Worm (Caenorhabditis elegans) whole organism, L4 larva: ENCODE data around the gene Y42H9AR.1.

Experiments used
- mdl-1 ChIP-seq, 2 experiments: fragments of 150-350 bp in 1 of 2; sonication (generic microtip) in 1 of 2; optimal IDR thresholded peaks; 2 replicates each; lab custom pipeline; 2014 to 2017; ENCODE audit warnings: missing biosample characterization in 2 of 2, missing genetic modification characterization in 2 of 2
- unc-39 ChIP-seq: sonication (generic microtip); optimal IDR thresholded peaks from 2 replicates; lab custom pipeline; 2017; ENCODE audit warnings: missing biosample characterization, missing genetic modification characterization
- unc-62 ChIP-seq, 3 experiments: fragments of 150-350 bp in 1 of 3; sonication (generic microtip); optimal IDR thresholded peaks in 2 of 3; peaks in 1 of 3; 1 replicate in 1 of 3; 2 replicates in 2 of 3; lab custom pipeline; 2014 to 2017; ENCODE audit warnings: missing biosample characterization in 3 of 3, missing genetic modification characterization in 3 of 3, missing genetic modification reagents in 3 of 3, missing genotype in 1 of 3

DNA sequence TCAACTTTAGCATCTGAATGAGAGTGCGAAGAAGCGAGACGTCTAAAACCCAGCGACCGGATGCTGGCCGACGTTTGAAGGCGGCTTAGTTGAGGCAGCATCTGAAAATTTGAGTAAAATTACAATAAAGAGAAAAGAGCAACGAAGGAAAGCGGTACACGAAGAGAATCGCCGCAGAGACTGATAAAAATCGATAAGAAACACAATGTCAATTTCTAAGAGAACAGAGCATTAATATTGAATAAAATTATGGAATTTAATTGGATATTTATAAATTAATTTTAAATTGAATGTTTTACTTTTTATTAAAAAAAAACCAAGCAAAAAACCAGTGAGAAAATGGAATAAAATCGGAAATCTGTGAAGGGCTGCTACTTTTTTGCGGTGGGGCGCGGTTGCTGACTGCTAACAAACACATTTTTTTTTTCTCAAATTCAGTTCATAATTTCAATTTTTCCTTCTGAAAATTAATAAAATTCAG, 17.0 kb downstream of the Y42H9AR.1 start, which contains the start of the genes ndub-11 and moc-3:
- TF ChIP-seq unc-39 (tag; lab: Kevin White, UChicago) (no peak), unc-62 (GFP tag; optimal IDR thresholded peaks at IDR 0.05 in 1 of 2; lab: Kevin White, UChicago) (no peak), unc-62 (tag; optimal IDR thresholded peaks at IDR 0.05; lab: Kevin White, UChicago) (no peak), mdl-1 (tag; optimal IDR thresholded peaks at IDR 0.05; lab: Kevin White, UChicago) (no peak)
